Fruit fly (Drosophila melanogaster) whole organism, wandering third instar larva: ENCODE results near the gene ND-30.

Source experiments
- Abd-B ChIP-seq: fragments of >200 bp; optimal IDR thresholded peaks from 2 replicates; lab custom pipeline; 2017; ENCODE audit warnings: missing biosample characterization, missing genetic modification characterization
- CG9705 ChIP-seq: fragments of 200-800 bp; sonication (Bioruptor generic); optimal IDR thresholded peaks from 2 replicates; lab custom pipeline; 2018; ENCODE audit warnings: missing biosample characterization, mild to moderate bottlenecking, missing genetic modification characterization
- CrebA ChIP-seq: fragments of 200-800 bp; sonication (Bioruptor generic); optimal IDR thresholded peaks from 2 replicates; lab custom pipeline; 2016; ENCODE audit warnings: missing biosample characterization, mild to moderate bottlenecking, missing genetic modification characterization, borderline replicate concordance
- Dfd ChIP-seq: fragments of >200 bp; optimal IDR thresholded peaks from 2 replicates; lab custom pipeline; 2017; ENCODE audit warnings: missing biosample characterization, missing genetic modification characterization
- Dif ChIP-seq: fragments of 200-275, 200-300 bp; sonication (Bioruptor generic); optimal IDR thresholded peaks from 2 replicates; lab custom pipeline; 2018; ENCODE audit warnings: missing biosample characterization, missing genetic modification characterization; ENCODE audit not compliant: partially characterized antibody
- GATAd ChIP-seq: sonication (Bioruptor generic); optimal IDR thresholded peaks from 2 replicates; lab custom pipeline; 2016; ENCODE audit warnings: missing biosample characterization, missing genetic modification characterization
- HLH106 ChIP-seq: fragments of 200-800 bp; optimal IDR thresholded peaks from 3 replicates; lab custom pipeline; 2019; ENCODE audit warnings: missing biosample characterization, mild to moderate bottlenecking, missing genetic modification characterization, moderate library complexity
- Hnf4 ChIP-seq: fragments of 200-800 bp; sonication (Bioruptor generic); optimal IDR thresholded peaks from 2 replicates; lab custom pipeline; 2016; ENCODE audit warnings: missing biosample characterization, mild to moderate bottlenecking, missing genetic modification characterization
- Hr78 ChIP-seq: fragments of >200 bp; optimal IDR thresholded peaks from 2 replicates; lab custom pipeline; 2017; ENCODE audit warnings: missing biosample characterization, missing genetic modification characterization
- Hr83 ChIP-seq: fragments of 200-300 bp; sonication (Bioruptor generic); optimal IDR thresholded peaks from 2 replicates; lab custom pipeline; 2016; ENCODE audit warnings: missing biosample characterization, mild to moderate bottlenecking, missing genetic modification characterization, moderate library complexity; ENCODE audit not compliant: poor library complexity, severe bottlenecking
- Jra ChIP-seq: sonication (Bioruptor generic); optimal IDR thresholded peaks from 2 replicates; lab custom pipeline; 2016; ENCODE audit warnings: missing biosample characterization, missing genetic modification characterization
- Mio ChIP-seq: sonication (Bioruptor generic); optimal IDR thresholded peaks from 2 replicates; lab custom pipeline; 2016; ENCODE audit warnings: missing biosample characterization, missing genetic modification characterization
- Myc ChIP-seq: fragments of >200 bp; optimal IDR thresholded peaks from 2 replicates; lab custom pipeline; 2017
- N ChIP-seq: fragments of >200 bp; optimal IDR thresholded peaks from 2 replicates; lab custom pipeline; 2018; ENCODE audit warnings: missing biosample characterization, missing external identifiers, missing genetic modification characterization
- Rel ChIP-seq, 2 experiments: fragments of 200-800 bp; sonication (Bioruptor generic) in 1 of 2; optimal IDR thresholded peaks; 2 replicates in 1 of 2; 3 replicates in 1 of 2; lab custom pipeline; 2016 to 2019; ENCODE audit warnings: mild to moderate bottlenecking in 2 of 2, missing biosample characterization in 2 of 2, missing genetic modification characterization in 2 of 2, moderate library complexity in 1 of 2
- Sp1 ChIP-seq: fragments of 200-800 bp; sonication (Bioruptor generic); optimal IDR thresholded peaks from 3 replicates; lab custom pipeline; 2019; ENCODE audit warnings: missing biosample characterization, mild to moderate bottlenecking, missing genetic modification characterization, moderate library complexity
- Vsx2 ChIP-seq: fragments of 200-300, 225-300 bp; sonication (Bioruptor generic); optimal IDR thresholded peaks from 2 replicates; lab custom pipeline; 2018; ENCODE audit warnings: missing biosample characterization, missing genetic modification characterization; ENCODE audit not compliant: partially characterized antibody
- brk ChIP-seq: fragments of 200-800 bp; sonication (Bioruptor generic); optimal IDR thresholded peaks from 2 replicates; lab custom pipeline; 2016; ENCODE audit warnings: missing biosample characterization, mild to moderate bottlenecking, missing genetic modification characterization
- dl ChIP-seq, 2 experiments: fragments of 175-275, 200-275 bp in 1 of 2; fragments of 200-275 bp in 1 of 2; sonication (Bioruptor generic); optimal IDR thresholded peaks; lab custom pipeline; 2018; ENCODE audit warnings: mild to moderate bottlenecking in 2 of 2, missing biosample characterization in 2 of 2, missing genetic modification characterization in 2 of 2, moderate library complexity in 2 of 2; ENCODE audit not compliant: partially characterized antibody in 2 of 2, insufficient read depth in 1 of 2
- dmrt93B ChIP-seq: fragments of 200-800 bp; sonication (Bioruptor generic); optimal IDR thresholded peaks from 2 replicates; lab custom pipeline; 2018; ENCODE audit warnings: missing biosample characterization, mild to moderate bottlenecking, missing genetic modification characterization
- dsf ChIP-seq: sonication (Bioruptor generic); optimal IDR thresholded peaks from 2 replicates; lab custom pipeline; 2016; ENCODE audit warnings: missing biosample characterization, missing genetic modification characterization, borderline replicate concordance
- ey ChIP-seq: fragments of 200-800 bp; sonication (Bioruptor generic); optimal IDR thresholded peaks from 2 replicates; lab custom pipeline; 2016; ENCODE audit warnings: missing biosample characterization, missing genetic modification characterization
- foxo ChIP-seq, 2 experiments: fragments of 200-800 bp; sonication (Bioruptor generic); optimal IDR thresholded peaks; 2 replicates in 1 of 2; 3 replicates in 1 of 2; lab custom pipeline; 2016 to 2017; ENCODE audit warnings: missing biosample characterization in 2 of 2, missing genetic modification characterization in 2 of 2
- lola ChIP-seq: fragments of >200 bp; optimal IDR thresholded peaks from 2 replicates; lab custom pipeline; 2017; ENCODE audit warnings: missing biosample characterization, missing genetic modification characterization
- pan ChIP-seq: fragments of >200 bp; optimal IDR thresholded peaks from 2 replicates; lab custom pipeline; 2017
- psq ChIP-seq: fragments of 200-800 bp; sonication (Bioruptor generic); optimal IDR thresholded peaks from 3 replicates; lab custom pipeline; 2017; ENCODE audit warnings: missing biosample characterization, mild to moderate bottlenecking, missing genetic modification characterization, moderate library complexity
- rgr ChIP-seq: fragments of 200-800 bp; sonication (Bioruptor generic); optimal IDR thresholded peaks from 3 replicates; lab custom pipeline; 2016; ENCODE audit warnings: missing biosample characterization, mild to moderate bottlenecking, missing genetic modification characterization
- sage ChIP-seq: fragments of 200-800 bp; sonication (Bioruptor generic); optimal IDR thresholded peaks from 2 replicates; lab custom pipeline; 2016; ENCODE audit warnings: missing biosample characterization, mild to moderate bottlenecking, missing genetic modification characterization
- sv ChIP-seq: fragments of 200-800 bp; sonication (Bioruptor generic); optimal IDR thresholded peaks from 3 replicates; lab custom pipeline; 2016; ENCODE audit warnings: missing biosample characterization, missing genetic modification characterization
- tai ChIP-seq: sonication (Bioruptor generic); optimal IDR thresholded peaks from 2 replicates; lab custom pipeline; 2016; ENCODE audit warnings: missing biosample characterization, missing genetic modification characterization
- usp ChIP-seq: fragments of >200 bp; optimal IDR thresholded peaks from 2 replicates; lab custom pipeline; 2017; ENCODE audit warnings: missing biosample characterization, missing genetic modification characterization
- woc ChIP-seq: sonication (Bioruptor generic); optimal IDR thresholded peaks from 2 replicates; lab custom pipeline; 2016; ENCODE audit warnings: missing biosample characterization, mild to moderate bottlenecking, missing genetic modification characterization

The ND-30 gene

dm6 chr3L:3192333-3192894 lies 33.0 kb upstream of the ND-30 start, which contains the start of gene CG14965:
CG14965 (minus strand) TSS chr3L:3192491.
- TF ChIP-seq Hr83 (GFP tag; lab: Kevin White, UChicago) (peak; percentile 76), usp (no peak), Jra (GFP tag; lab: Kevin White, UChicago) (peak; percentile 8), Sp1 (GFP tag; lab: Kevin White, UChicago) (no peak), CG9705 (GFP tag; lab: Kevin White, UChicago) (no peak), dl (GFP tag; optimal IDR thresholded peaks at IDR 0.05; lab: Kevin White, UChicago; ENCODE audit: insufficient read depth in 1 of 2, partially characterized antibody in 2 of 2) (no peak), GATAd (GFP tag; lab: Kevin White, UChicago) (no peak)

DNA sequence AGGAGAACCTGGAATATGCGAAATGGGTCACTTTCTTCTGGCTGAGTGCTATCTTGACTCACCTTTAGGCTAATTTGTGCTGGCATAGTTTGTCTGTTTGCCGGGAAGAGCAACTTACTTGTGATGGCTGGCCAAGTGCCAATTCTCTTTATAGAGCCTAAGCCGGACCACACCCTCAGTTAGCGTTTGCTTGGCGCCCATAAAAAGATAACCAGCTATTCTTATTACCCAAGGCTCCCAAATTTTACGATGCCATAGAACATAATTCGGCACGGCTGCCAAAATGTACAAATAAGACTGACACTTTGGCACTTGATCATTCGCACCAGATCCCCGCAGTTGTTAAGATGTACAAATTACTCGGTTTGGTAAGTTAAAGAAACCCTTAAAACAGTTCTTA lies 30.3 kb upstream of the ND-30 start, which contains the start of the genes CG42525 and CG14958:
CG42525 (minus strand) TSS at position 101 of the 400 bp plus-strand sequence.
CG14958 (plus strand) TSS at position 332 of the 400 bp plus-strand sequence.
- TF ChIP-seq ey (GFP tag; lab: Kevin White, UChicago), result no peak
- no peak for TF ChIP-seq sage (GFP tag; lab: Kevin White, UChicago)
- TF ChIP-seq N (GFP tag; lab: Kevin White, UChicago), result no peak
- TF ChIP-seq CG9705 (GFP tag; lab: Kevin White, UChicago), result no peak
- TF ChIP-seq Sp1 (GFP tag; lab: Kevin White, UChicago), result no peak
- no peak for TF ChIP-seq foxo (GFP tag; optimal IDR thresholded peaks at IDR 0.05; lab: Kevin White, UChicago)
- no peak for TF ChIP-seq woc
- TF ChIP-seq rgr (GFP tag; lab: Kevin White, UChicago), result no peak
- no peak for TF ChIP-seq HLH106
- no peak for TF ChIP-seq usp
- no peak for TF ChIP-seq Dfd (GFP tag; lab: Kevin White, UChicago)
- TF ChIP-seq Rel (GFP tag; optimal IDR thresholded peaks at IDR 0.05; lab: Kevin White, UChicago), result no peak
- TF ChIP-seq Rel (tag; optimal IDR thresholded peaks at IDR 0.05; lab: Kevin White, UChicago), result no peak
- TF ChIP-seq Dif, result no peak
- no peak for TF ChIP-seq sv (GFP tag; lab: Kevin White, UChicago)
- no peak for TF ChIP-seq Hnf4
- no peak for TF ChIP-seq dsf

dm6 chr3L:3187263-3187662 lies 27.9 kb upstream of the ND-30 start, which contains the start of gene CG14957:
CG14957 (plus strand) TSS chr3L:3187563.
- TF ChIP-seq Hnf4 (peak; percentile 18), Sp1 (GFP tag; lab: Kevin White, UChicago) (peak; percentile 31), psq (no peak), Hr83 (GFP tag; lab: Kevin White, UChicago) (peak; percentile 18), ey (GFP tag; lab: Kevin White, UChicago) (no peak), pan (lab: Kevin White, UChicago) (no peak)

DNA sequence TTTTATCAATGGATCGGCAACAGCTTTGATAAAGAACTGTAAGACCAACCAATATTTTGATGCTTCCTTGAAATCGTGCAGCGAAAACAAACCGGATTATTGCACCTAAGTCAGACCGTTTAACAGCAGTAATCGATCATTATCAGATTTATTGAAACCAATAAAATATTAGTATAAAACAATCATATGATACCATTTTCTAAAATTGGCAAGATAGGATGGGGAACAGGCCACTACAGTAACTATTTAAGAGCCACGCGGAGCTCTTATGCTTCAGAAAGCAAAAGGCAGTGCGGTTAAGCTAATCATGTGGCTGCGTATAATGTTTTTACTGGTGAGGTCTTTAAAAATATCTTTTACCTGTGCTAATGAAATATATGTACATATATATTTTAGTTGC lies 27.0 kb upstream of the ND-30 start, which contains the start of gene CG32284:
CG32284 (plus strand) TSS at position 301 of the 400 bp plus-strand sequence.
- TF ChIP-seq dmrt93B (GFP tag; lab: Kevin White, UChicago), result no peak
- no peak for TF ChIP-seq Dfd (GFP tag; lab: Kevin White, UChicago)
- TF ChIP-seq Dif, result no peak
- no peak for TF ChIP-seq GATAd (GFP tag; lab: Kevin White, UChicago)
- no peak for TF ChIP-seq ey (GFP tag; lab: Kevin White, UChicago)
- TF ChIP-seq Hnf4, result no peak
- TF ChIP-seq Vsx2 (GFP tag; lab: Kevin White, UChicago), result no peak
- no peak for TF ChIP-seq CG9705 (GFP tag; lab: Kevin White, UChicago)
- no peak for TF ChIP-seq psq
- TF ChIP-seq sv (GFP tag; lab: Kevin White, UChicago), result no peak
- TF ChIP-seq sage (GFP tag; lab: Kevin White, UChicago), result no peak

DNA sequence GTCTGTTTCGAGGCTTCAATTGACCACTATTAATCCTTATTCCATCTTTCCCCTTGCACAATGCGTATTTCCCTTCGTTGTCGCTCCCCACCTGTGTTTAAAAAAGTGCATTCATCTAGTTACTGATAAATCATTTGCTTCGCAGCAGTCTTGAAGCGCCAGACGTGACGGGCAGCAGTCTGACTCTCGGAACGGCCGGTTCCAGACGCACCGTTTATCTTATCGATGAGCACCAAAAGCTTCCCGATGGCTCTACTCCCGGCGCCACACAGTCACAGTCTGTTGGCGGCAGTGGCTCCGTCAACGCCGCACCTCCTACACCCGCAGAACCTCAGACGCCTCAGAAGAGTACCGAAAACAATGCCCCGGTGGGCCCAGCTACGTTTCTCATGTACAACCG lies 24.7 kb upstream of the ND-30 start, which contains the start of gene CG42494:
CG42494 (plus strand) TSS at position 301 of the 400 bp plus-strand sequence.
- no peak for TF ChIP-seq sage (GFP tag; lab: Kevin White, UChicago)
- TF ChIP-seq Hnf4, result no peak
- TF ChIP-seq Myc (lab: Kevin White, UChicago), result no peak
- no peak for TF ChIP-seq HLH106
- no peak for TF ChIP-seq pan (lab: Kevin White, UChicago)
- TF ChIP-seq psq, result no peak
- TF ChIP-seq ey (GFP tag; lab: Kevin White, UChicago), result no peak

dm6 chr3L:3179474-3179873 lies 20.1 kb upstream of the ND-30 start:
- TF ChIP-seq dsf (no peak), lola (GFP tag; lab: Kevin White, UChicago) (no peak), Vsx2 (GFP tag; lab: Kevin White, UChicago) (no peak), Hr83 (GFP tag; lab: Kevin White, UChicago) (peak; percentile 10), brk (GFP tag; lab: Kevin White, UChicago) (no peak), HLH106 (peak; percentile 85), Mio (GFP tag; lab: Kevin White, UChicago) (no peak), dl (GFP tag; optimal IDR thresholded peaks at IDR 0.05; lab: Kevin White, UChicago; ENCODE audit: insufficient read depth in 1 of 2, partially characterized antibody in 2 of 2) (no peak), foxo (GFP tag; optimal IDR thresholded peaks at IDR 0.05; lab: Kevin White, UChicago) (peak; percentile 73 to 91), Sp1 (GFP tag; lab: Kevin White, UChicago) (peak; percentile 83), Hr78 (GFP tag; lab: Kevin White, UChicago) (no peak), GATAd (GFP tag; lab: Kevin White, UChicago) (no peak), psq (peak; percentile 75), Myc (lab: Kevin White, UChicago) (no peak), tai (no peak), CrebA (no peak), sv (GFP tag; lab: Kevin White, UChicago) (peak; percentile 83), N (GFP tag; lab: Kevin White, UChicago) (no peak), Dif (no peak), Hnf4 (no peak), Abd-B (GFP tag; lab: Kevin White, UChicago) (no peak), dmrt93B (GFP tag; lab: Kevin White, UChicago) (peak; percentile 73), woc (peak; percentile 83), Jra (GFP tag; lab: Kevin White, UChicago) (no peak)
